Fruit fly (Drosophila melanogaster) whole organism, embryonic: ENCODE data around the gene CG7860.

Experiments
- Bdp1 ChIP-seq: fragments of 200-800 bp; sonication (Bioruptor generic); optimal IDR thresholded peaks from 3 replicates; lab custom pipeline; 2016; ENCODE audit warnings: missing biosample characterization, missing genetic modification characterization
- CG10431 ChIP-seq: fragments of 200-800 bp; sonication (Bioruptor generic); optimal IDR thresholded peaks from 3 replicates; lab custom pipeline; 2018; ENCODE audit warnings: missing biosample characterization, mild to moderate bottlenecking, missing genetic modification characterization
- CG11085 ChIP-seq: fragments of 200-800 bp; sonication (Bioruptor generic); IDR thresholded peaks from 2 replicates; pipeline ENCODE4 v1.3.6; 2022; ENCODE audit warnings: missing biosample characterization, missing genetic modification characterization
- CG11456 ChIP-seq: fragments of 200-800 bp; sonication (Bioruptor generic); IDR thresholded peaks from 3 replicates; pipeline ENCODE4 v1.3.6; 2022; ENCODE audit warnings: missing biosample characterization, missing genetic modification characterization
- CG11504 ChIP-seq: fragments of 200-800 bp; sonication (Bioruptor generic); optimal IDR thresholded peaks from 3 replicates; lab custom pipeline; 2019; ENCODE audit warnings: missing biosample characterization, mild to moderate bottlenecking, missing genetic modification characterization, moderate library complexity
- CG11723 ChIP-seq: fragments of 200-800 bp; sonication (Bioruptor generic); optimal IDR thresholded peaks from 2 replicates; lab custom pipeline; 2017; ENCODE audit warnings: missing biosample characterization, mild to moderate bottlenecking, missing genetic modification characterization
- CG12659 ChIP-seq: fragments of 200-800 bp; sonication (Bioruptor generic); optimal IDR thresholded peaks from 3 replicates; lab custom pipeline; 2017; ENCODE audit warnings: mild to moderate bottlenecking, missing biosample characterization, missing genetic modification reagents, missing genetic modification characterization
- CG13287 ChIP-seq: fragments of 200-800 bp; sonication (Bioruptor generic); IDR thresholded peaks from 2 replicates; pipeline ENCODE4 v1.3.6; 2022; ENCODE audit warnings: missing biosample characterization, missing genetic modification characterization; ENCODE audit not compliant: partially characterized antibody
- CG13296 ChIP-seq: fragments of 200-800 bp; sonication (Bioruptor generic); optimal IDR thresholded peaks from 3 replicates; lab custom pipeline; 2018; ENCODE audit warnings: missing biosample characterization, mild to moderate bottlenecking, missing genetic modification characterization
- CG14860 ChIP-seq: fragments of 200-800 bp; sonication (Bioruptor generic); IDR thresholded peaks from 3 replicates; pipeline ENCODE4 v1.3.6; 2022; ENCODE audit warnings: missing biosample characterization, missing genetic modification characterization; ENCODE audit not compliant: partially characterized antibody
- CG15269 ChIP-seq: fragments of 200-800 bp; sonication (Bioruptor generic); optimal IDR thresholded peaks from 2 replicates; lab custom pipeline; 2018; ENCODE audit warnings: missing biosample characterization, mild to moderate bottlenecking, missing genetic modification characterization, moderate library complexity
- CG18011 ChIP-seq: fragments of 200-800 bp; sonication (Bioruptor generic); optimal IDR thresholded peaks from 2 replicates; lab custom pipeline; 2017; ENCODE audit warnings: missing biosample characterization, missing genetic modification characterization, mild to moderate bottlenecking, moderate library complexity, missing genotype
- CG2678 ChIP-seq: fragments of 200-800 bp; sonication (Bioruptor generic); optimal IDR thresholded peaks from 3 replicates; lab custom pipeline; 2019; ENCODE audit warnings: missing biosample characterization, mild to moderate bottlenecking, missing genetic modification characterization, moderate library complexity
- CG3163 ChIP-seq: fragments of 200-800 bp; sonication (Bioruptor generic); optimal IDR thresholded peaks from 3 replicates; lab custom pipeline; 2016; ENCODE audit warnings: missing biosample characterization, missing genetic modification characterization
- CG3726 ChIP-seq: fragments of 200-800 bp; sonication (Bioruptor generic); IDR thresholded peaks from 3 replicates; pipeline ENCODE4, ENCODE4 v1.3.6; 2022; ENCODE audit warnings: missing biosample characterization, missing genetic modification characterization
- CG7372 ChIP-seq: fragments of 200-800 bp; sonication (Bioruptor generic); IDR thresholded peaks from 2 replicates; pipeline ENCODE4 v1.3.6; 2022; ENCODE audit warnings: missing biosample characterization, missing genetic modification characterization
- CG7745 ChIP-seq: fragments of 200-800 bp; sonication (Bioruptor generic); optimal IDR thresholded peaks from 2 replicates; lab custom pipeline; 2018; ENCODE audit warnings: missing biosample characterization, mild to moderate bottlenecking, missing genetic modification characterization, moderate library complexity
- CG7928 ChIP-seq: fragments of 200-800 bp; sonication (Bioruptor generic); optimal IDR thresholded peaks from 2 replicates; lab custom pipeline; 2017; ENCODE audit warnings: missing biosample characterization, mild to moderate bottlenecking, missing genetic modification characterization
- CkIIα-i1 ChIP-seq: fragments of 200-800 bp; sonication (Bioruptor generic); IDR thresholded peaks from 2 replicates; pipeline ENCODE4 v1.3.6; 2022; ENCODE audit warnings: missing biosample characterization, missing genetic modification characterization
- CoRest ChIP-seq: fragments of 200-800 bp; sonication (Bioruptor generic); optimal IDR thresholded peaks from 3 replicates; lab custom pipeline; 2018; ENCODE audit warnings: missing biosample characterization, mild to moderate bottlenecking, missing genetic modification characterization, moderate library complexity
- D19B ChIP-seq: fragments of 200-800 bp; sonication (Bioruptor generic); optimal IDR thresholded peaks from 2 replicates; lab custom pipeline; 2017; ENCODE audit warnings: missing biosample characterization, mild to moderate bottlenecking, missing genetic modification characterization
- Dfd ChIP-seq, 2 experiments: fragments of >200 bp; optimal IDR thresholded peaks; 2 replicates each; lab custom pipeline; 2017; ENCODE audit warnings: missing biosample characterization in 2 of 2, missing genetic modification characterization in 2 of 2
- E2f2 ChIP-seq: fragments of 200-800 bp; sonication (Bioruptor generic); IDR thresholded peaks from 2 replicates; pipeline ENCODE4 v1.3.6; 2022; ENCODE audit warnings: missing biosample characterization, missing genetic modification characterization
- ERR ChIP-seq: fragments of 200-800 bp; sonication (Bioruptor generic); optimal IDR thresholded peaks from 2 replicates; lab custom pipeline; 2016; ENCODE audit warnings: missing biosample characterization, missing genetic modification characterization
- HmgZ ChIP-seq: fragments of 200-800 bp; sonication (Bioruptor generic); optimal IDR thresholded peaks from 2 replicates; lab custom pipeline; 2018; ENCODE audit warnings: missing biosample characterization, mild to moderate bottlenecking, missing genetic modification characterization
- Hr78 ChIP-seq, 2 experiments: fragments of 200-800 bp in 1 of 2; fragments of >200 bp in 1 of 2; sonication (Bioruptor generic) in 1 of 2; optimal IDR thresholded peaks; 2 replicates each; lab custom pipeline; 2017 to 2019; ENCODE audit warnings: missing biosample characterization in 2 of 2, missing genetic modification characterization in 2 of 2, mild to moderate bottlenecking in 1 of 2, moderate library complexity in 1 of 2
- Jarid2 ChIP-seq: fragments of 200-800 bp; sonication (Bioruptor generic); optimal IDR thresholded peaks from 3 replicates; lab custom pipeline; 2017; ENCODE audit warnings: mild to moderate bottlenecking, missing biosample characterization, missing genetic modification reagents, missing genetic modification characterization
- Mad ChIP-seq: fragments of 200-800 bp; sonication (Bioruptor generic); optimal IDR thresholded peaks from 2 replicates; lab custom pipeline; 2016; ENCODE audit warnings: missing biosample characterization, missing genetic modification characterization
- Opbp ChIP-seq: fragments of 200-800 bp; sonication (Bioruptor generic); IDR thresholded peaks from 3 replicates; pipeline ENCODE4 v1.3.6; 2022; ENCODE audit warnings: missing biosample characterization, missing genetic modification characterization; ENCODE audit not compliant: partially characterized antibody
- Ptx1 ChIP-seq: fragments of 200-800 bp; sonication (Bioruptor generic); IDR thresholded peaks from 2 replicates; pipeline ENCODE4 v1.3.6; 2022; ENCODE audit warnings: missing biosample characterization, missing genetic modification characterization
- al ChIP-seq: fragments of 200-800 bp; sonication (Bioruptor generic); IDR thresholded peaks from 2 replicates; pipeline ENCODE4 v1.3.6; 2022; ENCODE audit warnings: missing biosample characterization, missing genetic modification characterization
- bbx ChIP-seq: fragments of 200-800 bp; sonication (Bioruptor generic); IDR thresholded peaks from 2 replicates; pipeline ENCODE4 v1.3.6; 2022; ENCODE audit warnings: missing biosample characterization, missing genetic modification characterization; ENCODE audit not compliant: partially characterized antibody
- btn ChIP-seq: fragments of 200-800 bp; sonication (Bioruptor generic); optimal IDR thresholded peaks from 2 replicates; lab custom pipeline; 2016; ENCODE audit warnings: missing biosample characterization, missing genetic modification characterization
- chif ChIP-seq, 2 experiments: fragments of 200-800 bp; sonication (Bioruptor generic); optimal IDR thresholded peaks; 3 replicates each; lab custom pipeline; 2016; ENCODE audit warnings: missing biosample characterization in 2 of 2, missing genetic modification characterization in 2 of 2
- chm ChIP-seq: fragments of 200-800 bp; sonication (Bioruptor generic); IDR thresholded peaks from 2 replicates; pipeline ENCODE4 v1.3.6; 2022; ENCODE audit warnings: missing biosample characterization, missing genetic modification characterization
- corto ChIP-seq: fragments of 200-800 bp; sonication (Bioruptor generic); optimal IDR thresholded peaks from 2 replicates; lab custom pipeline; 2016; ENCODE audit warnings: missing biosample characterization, mild to moderate bottlenecking, missing genetic modification characterization, moderate library complexity
- dmrt99B ChIP-seq: fragments of 200-800 bp; sonication (Bioruptor generic); optimal IDR thresholded peaks from 2 replicates; lab custom pipeline; 2018; ENCODE audit warnings: missing biosample characterization, mild to moderate bottlenecking, missing genetic modification characterization, moderate library complexity
- exex ChIP-seq: fragments of 200-800 bp; sonication (Bioruptor generic); optimal IDR thresholded peaks from 4 replicates; lab custom pipeline; 2018; ENCODE audit warnings: missing biosample characterization, mild to moderate bottlenecking, missing genetic modification characterization, moderate library complexity
- fd3F ChIP-seq: fragments of 200-800 bp; sonication (Bioruptor generic); optimal IDR thresholded peaks from 2 replicates; lab custom pipeline; 2018; ENCODE audit warnings: missing biosample characterization, mild to moderate bottlenecking, missing genetic modification characterization, moderate library complexity
- fd96Cb ChIP-seq: fragments of 200-800 bp; sonication (Bioruptor generic); optimal IDR thresholded peaks from 2 replicates; lab custom pipeline; 2018; ENCODE audit warnings: missing biosample characterization, mild to moderate bottlenecking, missing genetic modification characterization, moderate library complexity
- gem ChIP-seq: fragments of 200-800 bp; sonication (Bioruptor generic); optimal IDR thresholded peaks from 2 replicates; lab custom pipeline; 2019; ENCODE audit warnings: missing biosample characterization, mild to moderate bottlenecking, missing genetic modification characterization, moderate library complexity
- lilli ChIP-seq: fragments of 200-800 bp; sonication (Bioruptor generic); optimal IDR thresholded peaks from 3 replicates; lab custom pipeline; 2016; ENCODE audit warnings: missing biosample characterization, missing genetic modification characterization
- mam ChIP-seq: fragments of 200-800 bp; sonication (Bioruptor generic); optimal IDR thresholded peaks from 3 replicates; lab custom pipeline; 2016; ENCODE audit warnings: missing biosample characterization, missing genetic modification characterization
- pita ChIP-seq: fragments of 200-800 bp; sonication (Bioruptor generic); optimal IDR thresholded peaks from 2 replicates; lab custom pipeline; 2017; ENCODE audit warnings: missing biosample characterization, mild to moderate bottlenecking, missing genetic modification characterization
- pzg ChIP-seq: fragments of 200-800 bp; sonication (Bioruptor generic); optimal IDR thresholded peaks from 3 replicates; lab custom pipeline; 2018; ENCODE audit warnings: missing biosample characterization, mild to moderate bottlenecking, missing genetic modification characterization, moderate library complexity
- repo ChIP-seq: fragments of 200-800 bp; sonication (Bioruptor generic); optimal IDR thresholded peaks from 2 replicates; lab custom pipeline; 2016; ENCODE audit warnings: missing biosample characterization, missing genetic modification characterization
- sens-2 ChIP-seq: fragments of 200-800 bp; sonication (Bioruptor generic); IDR thresholded peaks from 2 replicates; pipeline ENCODE4 v1.3.6; 2022; ENCODE audit warnings: missing biosample characterization, missing genetic modification characterization
- ttk ChIP-seq: fragments of 200-800 bp; sonication (Bioruptor generic); IDR thresholded peaks from 2 replicates; pipeline ENCODE4 v2.1.2; 2022; ENCODE audit warnings: missing biosample characterization, missing genetic modification characterization
- tx ChIP-seq: fragments of 200-800 bp; sonication (Bioruptor generic); optimal IDR thresholded peaks from 2 replicates; lab custom pipeline; 2016; ENCODE audit warnings: missing biosample characterization, missing genetic modification characterization
- usp ChIP-seq: fragments of >200 bp; optimal IDR thresholded peaks from 2 replicates; lab custom pipeline; 2017; ENCODE audit warnings: missing biosample characterization, missing genetic modification characterization

Gene CG7860

dm6 chrX:15554256-15554678 is 14.5 kb upstream of the CG7860 start, which contains the start of gene Ac13E (continued):
- TF ChIP-seq CG13287 (GFP tag; lab: Robert Waterston, UW): peak; percentile 58
- peak; percentile 90 for TF ChIP-seq HmgZ
- TF ChIP-seq CG10431 (GFP tag; lab: Kevin White, UChicago): peak; percentile 71
- TF ChIP-seq corto (GFP tag; lab: Kevin White, UChicago): peak; percentile 70
- TF ChIP-seq exex (tag; lab: Kevin White, UChicago): peak; percentile 56
- peak; percentile 94 for TF ChIP-seq lilli (GFP tag; lab: Kevin White, UChicago)
- peak; percentile 91 for TF ChIP-seq CG12659 (GFP tag; lab: Kevin White, UChicago)
- no peak for TF ChIP-seq CG7745 (tag; lab: Kevin White, UChicago)
- peak; percentile 93 for TF ChIP-seq CoRest
- TF ChIP-seq Mad (GFP tag; lab: Kevin White, UChicago): peak; percentile 92
- peak; percentile 52 for TF ChIP-seq CG3163 (GFP tag; lab: Kevin White, UChicago)
- TF ChIP-seq ERR (GFP tag; lab: Kevin White, UChicago): peak; percentile 34
- peak; percentile 64; the same call in 1 of the 2 replicates for TF ChIP-seq CG11085 (GFP tag; lab: Robert Waterston, UW)
- TF ChIP-seq Hr78 (GFP tag; optimal IDR thresholded peaks at IDR 0.05; lab: Kevin White, UChicago): peak in 1 of 2 experiments; percentile 62
- TF ChIP-seq gem (tag; lab: Kevin White, UChicago): peak; percentile 94
- peak; percentile 89 for TF ChIP-seq CG7372
- TF ChIP-seq repo (GFP tag; lab: Kevin White, UChicago): peak; percentile 52
- peak; percentile 32; the same call in 1 of the 3 replicates for TF ChIP-seq Opbp
- peak; percentile 70 for TF ChIP-seq E2f2 (GFP tag; lab: Robert Waterston, UW)
- TF ChIP-seq CG18011 (GFP tag; lab: Kevin White, UChicago): peak; percentile 71
- peak; percentile 71 for TF ChIP-seq Bdp1
- peak; percentile 56 to 85 for TF ChIP-seq chif (GFP tag; optimal IDR thresholded peaks at IDR 0.05; lab: Kevin White, UChicago)
- TF ChIP-seq pzg (GFP tag; lab: Kevin White, UChicago): no peak
- TF ChIP-seq fd96Cb (tag; lab: Kevin White, UChicago): peak; percentile 90
- peak; percentile 15; the same call in 1 of the 2 replicates for TF ChIP-seq bbx (GFP tag; lab: Robert Waterston, UW)
- TF ChIP-seq CG11504 (tag; lab: Kevin White, UChicago): peak; percentile 92
- no peak for TF ChIP-seq CkIIα-i1 (GFP tag; lab: Robert Waterston, UW)
- TF ChIP-seq Dfd (GFP tag; optimal IDR thresholded peaks at IDR 0.05; lab: Kevin White, UChicago): no peak
- peak; percentile 75 for TF ChIP-seq tx (GFP tag; lab: Kevin White, UChicago)
- peak; percentile 81 for TF ChIP-seq D19B (GFP tag; lab: Kevin White, UChicago)
- TF ChIP-seq CG15269 (tag; lab: Kevin White, UChicago): peak; percentile 93
- peak; percentile 88 for TF ChIP-seq CG11723 (GFP tag; lab: Kevin White, UChicago)
- TF ChIP-seq CG11456 (GFP tag; lab: Robert Waterston, UW): peak; percentile 76
- TF ChIP-seq Jarid2 (GFP tag; lab: Kevin White, UChicago): peak; percentile 78
- peak; percentile 47; the same call in 1 of the 2 replicates for TF ChIP-seq chm (GFP tag; lab: Robert Waterston, UW)
- TF ChIP-seq pita (GFP tag; lab: Kevin White, UChicago): no peak
- peak; percentile 81 for TF ChIP-seq al (GFP tag; lab: Robert Waterston, UW)
- TF ChIP-seq sens-2 (GFP tag; lab: Robert Waterston, UW): peak; percentile 80; the same call in 1 of the 2 replicates
- TF ChIP-seq CG7928 (GFP tag; lab: Kevin White, UChicago): peak; percentile 59
- TF ChIP-seq CG14860 (GFP tag; lab: Robert Waterston, UW): peak; percentile 81
- TF ChIP-seq mam (GFP tag; lab: Kevin White, UChicago): peak; percentile 82
- TF ChIP-seq dmrt99B (tag; lab: Kevin White, UChicago): peak; percentile 92
- peak; percentile 84 for TF ChIP-seq fd3F
- peak; percentile 80 for TF ChIP-seq ttk
- peak; percentile 93 for TF ChIP-seq CG2678
- TF ChIP-seq btn (GFP tag; lab: Kevin White, UChicago): peak; percentile 59
- TF ChIP-seq Ptx1 (GFP tag; lab: Robert Waterston, UW): peak; percentile 89
- peak; percentile 89 for TF ChIP-seq CG13296 (GFP tag; lab: Kevin White, UChicago)
- peak; percentile 72 for TF ChIP-seq CG3726
- no peak for TF ChIP-seq usp (GFP tag; lab: Kevin White, UChicago)
